Fruit fly (Drosophila melanogaster): ENCODE results near the gene CG14985.
A peak's percentile ranks its signal among the peaks of the same experiment; 100 is the strongest.

Gene CG14985

dm6 chr3L:4016754-4017153, 13.5 kb downstream of the CG14985 start (continued):
- no peak for TF ChIP-seq B-H2 (GFP tag; optimal IDR thresholded peaks at IDR 0.05)
- TF ChIP-seq CG4360 (GFP tag; IDR thresholded peaks at IDR 0.05), result 0 out of 2 replicates have a peak, but pooled peaks have one; percentile 35
- peak; percentile 33 for TF ChIP-seq Usf (GFP tag; optimal IDR thresholded peaks at IDR 0.05)
- no peak for TF ChIP-seq Eip74EF (GFP tag; optimal IDR thresholded peaks at IDR 0.05)
- peak; percentile 61 for TF ChIP-seq CG8924 (tag; optimal IDR thresholded peaks at IDR 0.05)
- TF ChIP-seq sqz (GFP tag; optimal IDR thresholded peaks at IDR 0.05), result peak; percentile 3
- TF ChIP-seq CG7357 (GFP tag; IDR thresholded peaks at IDR 0.05), result peak; percentile 50; the same call in 1 of the 3 replicates
- TF ChIP-seq Hr78 (GFP tag; optimal IDR thresholded peaks at IDR 0.05), result no peak
- TF ChIP-seq CG5953 (GFP tag; IDR thresholded peaks at IDR 0.05), result peak; percentile 55; the same call in 1 of the 2 replicates
- TF ChIP-seq crc (GFP tag; optimal IDR thresholded peaks at IDR 0.05), result no peak
- TF ChIP-seq CG4328 (GFP tag; optimal IDR thresholded peaks at IDR 0.05), result no peak
- TF ChIP-seq Meics (GFP tag; optimal IDR thresholded peaks at IDR 0.05), result no peak
- peak; percentile 58 for TF ChIP-seq wor (GFP tag; IDR thresholded peaks at IDR 0.05)
- TF ChIP-seq CG1647 (GFP tag; optimal IDR thresholded peaks at IDR 0.05), result no peak
- TF ChIP-seq fd102C (GFP tag; optimal IDR thresholded peaks at IDR 0.05), result no peak
- no peak for TF ChIP-seq Doc2 (GFP tag; IDR thresholded peaks at IDR 0.05)
- no peak for TF ChIP-seq crp (GFP tag; optimal IDR thresholded peaks at IDR 0.05)
- no peak for TF ChIP-seq Adf1 (GFP tag; IDR thresholded peaks at IDR 0.05)
- no peak for TF ChIP-seq Bgb (GFP tag; IDR thresholded peaks at IDR 0.05; ENCODE audit: partially characterized antibody)
- TF ChIP-seq gcm2 (GFP tag; optimal IDR thresholded peaks at IDR 0.05), result no peak
- no peak for TF ChIP-seq CG18011 (GFP tag; optimal IDR thresholded peaks at IDR 0.05)
- TF ChIP-seq Hsf (GFP tag; optimal IDR thresholded peaks at IDR 0.05), result peak; percentile 67
- TF ChIP-seq CG30431 (GFP tag; optimal IDR thresholded peaks at IDR 0.05), result peak; percentile 83
- no peak for TF ChIP-seq GATAe (GFP tag; conservative IDR thresholded peaks at IDR 0.05)
- TF ChIP-seq croc (GFP tag; conservative IDR thresholded peaks at IDR 0.05), result peak; percentile 73
- peak; percentile 58 for TF ChIP-seq CG18764 (GFP tag; optimal IDR thresholded peaks at IDR 0.05)
- TF ChIP-seq CG4617 (GFP tag; optimal IDR thresholded peaks at IDR 0.05; ENCODE audit: borderline replicate concordance), result peak; percentile 16
- TF ChIP-seq CG15073 (GFP tag; optimal IDR thresholded peaks at IDR 0.05), result no peak
- TF ChIP-seq CG11398 (GFP tag; optimal IDR thresholded peaks at IDR 0.05), result peak; percentile 26
- peak; percentile 30 for TF ChIP-seq CG12942 (GFP tag; optimal IDR thresholded peaks at IDR 0.05)
- TF ChIP-seq slbo (GFP tag; IDR thresholded peaks at IDR 0.05), result peak; percentile 58
- peak; percentile 74 for TF ChIP-seq CG32772 (GFP tag; IDR thresholded peaks at IDR 0.05)
- peak; percentile 47 for TF ChIP-seq CG9609 (GFP tag; optimal IDR thresholded peaks at IDR 0.05)
- TF ChIP-seq CG33213 (GFP tag; optimal IDR thresholded peaks at IDR 0.05), result peak; percentile 39
- TF ChIP-seq cad (GFP tag; optimal IDR thresholded peaks at IDR 0.05), result no peak
- TF ChIP-seq CG6175 (GFP tag; IDR thresholded peaks at IDR 0.05), result no peak
- no peak for TF ChIP-seq exex (tag; optimal IDR thresholded peaks at IDR 0.05)
- TF ChIP-seq Antp (GFP tag; optimal IDR thresholded peaks at IDR 0.05), result peak; percentile 72
- 0 out of 2 replicates have a peak, but pooled peaks have one; percentile 18 for TF ChIP-seq MBD-R2 (GFP tag; IDR thresholded peaks at IDR 0.05)
- no peak for TF ChIP-seq fd3F (GFP tag; optimal IDR thresholded peaks at IDR 0.05)
- no peak for TF ChIP-seq pfk (GFP tag; optimal IDR thresholded peaks at IDR 0.05)
- TF ChIP-seq Asciz (GFP tag; optimal IDR thresholded peaks at IDR 0.05), result no peak
- no peak for TF ChIP-seq br (optimal IDR thresholded peaks at IDR 0.05)
- TF ChIP-seq oc (tag; optimal IDR thresholded peaks at IDR 0.05), result no peak
- no peak for TF ChIP-seq Lpt (GFP tag; optimal IDR thresholded peaks at IDR 0.05)
- TF ChIP-seq CG33557 (GFP tag; optimal IDR thresholded peaks at IDR 0.05), result peak; percentile 68
- TF ChIP-seq Drgx (GFP tag; IDR thresholded peaks at IDR 0.05), result peak; percentile 53
- peak; percentile 75; the same call in 1 of the 2 replicates for TF ChIP-seq CG8765 (GFP tag; IDR thresholded peaks at IDR 0.05)
- TF ChIP-seq Ravus (GFP tag; IDR thresholded peaks at IDR 0.05), result no peak
- no peak for TF ChIP-seq h (optimal IDR thresholded peaks at IDR 0.05)
- peak; percentile 66 for TF ChIP-seq Atf3 (GFP tag; optimal IDR thresholded peaks at IDR 0.05)
- peak; percentile 29 for TF ChIP-seq lab (GFP tag; optimal IDR thresholded peaks at IDR 0.05)

Measured in whole organism, embryonic.